Worm (Caenorhabditis elegans) whole organism, L1 larva: ENCODE results near the gene insc-1.

Experiments used
- C04F5.9 ChIP-seq: sonication (generic microtip); optimal IDR thresholded peaks from 2 replicates; lab custom pipeline; 2016; ENCODE audit warnings: missing genetic modification characterization, missing compliant biosample characterization
- C34B4.2 ChIP-seq: sonication (generic microtip); optimal IDR thresholded peaks from 2 replicates; lab custom pipeline; 2017; ENCODE audit warnings: mild to moderate bottlenecking, missing genetic modification characterization, missing compliant biosample characterization
- Y116A8C.19 ChIP-seq: sonication (generic microtip); optimal IDR thresholded peaks from 2 replicates; lab custom pipeline; 2016; ENCODE audit warnings: missing compliant biosample characterization, missing genetic modification characterization, borderline replicate concordance
- aly-2 ChIP-seq: fragments of 150-350 bp; optimal IDR thresholded peaks from 2 replicates; lab custom pipeline; 2014; ENCODE audit warnings: missing biosample characterization, missing genetic modification characterization
- blmp-1 ChIP-seq: fragments of 150-350 bp; optimal IDR thresholded peaks from 2 replicates; lab custom pipeline; 2014; ENCODE audit warnings: missing biosample characterization, missing genetic modification characterization
- ceh-90 ChIP-seq: sonication (generic microtip); optimal IDR thresholded peaks from 2 replicates; lab custom pipeline; 2016; ENCODE audit warnings: missing genetic modification characterization, missing compliant biosample characterization
- ces-1 ChIP-seq: fragments of 150-350 bp; optimal IDR thresholded peaks from 2 replicates; lab custom pipeline; 2014; ENCODE audit warnings: missing biosample characterization, missing genetic modification reagents, missing genetic modification characterization
- efl-1 ChIP-seq, 4 experiments: fragments of 150-350 bp; optimal IDR thresholded peaks in 3 of 4; peaks in 1 of 4; 1 replicate in 1 of 4; 2 replicates in 3 of 4; lab custom pipeline; 2014; ENCODE audit warnings: missing biosample characterization in 2 of 4, missing genetic modification characterization in 2 of 4, missing genetic modification reagents in 2 of 4
- efl-3 ChIP-seq: fragments of 200-800 bp; sonication (Bioruptor generic); optimal IDR thresholded peaks from 2 replicates; lab custom pipeline; 2018; ENCODE audit warnings: mild to moderate bottlenecking, missing genetic modification characterization, missing compliant biosample characterization
- egl-27 ChIP-seq, 2 experiments: fragments of 150-350 bp in 1 of 2; sonication (generic microtip); optimal IDR thresholded peaks; 3 replicates each; lab custom pipeline; 2017 to 2018; ENCODE audit warnings: missing biosample characterization in 2 of 2, missing genetic modification characterization in 2 of 2, missing genetic modification reagents in 2 of 2
- ets-5 ChIP-seq: fragments of 200-800 bp; sonication (Bioruptor generic); IDR thresholded peaks from 2 replicates; pipeline ENCODE4 v1.3.6; 2022; ENCODE audit warnings: missing genetic modification characterization, missing compliant biosample characterization
- fkh-4 ChIP-seq: sonication (generic microtip); optimal IDR thresholded peaks from 2 replicates; lab custom pipeline; 2016; ENCODE audit warnings: missing compliant biosample characterization, missing genetic modification characterization, borderline replicate concordance
- hlh-17 ChIP-seq: fragments of 200-800 bp; sonication (Bioruptor generic); optimal IDR thresholded peaks from 2 replicates; lab custom pipeline; 2018; ENCODE audit warnings: missing genetic modification characterization, mild to moderate bottlenecking, missing compliant biosample characterization, moderate library complexity, borderline replicate concordance
- hlh-4 ChIP-seq: sonication (generic microtip); optimal IDR thresholded peaks from 2 replicates; lab custom pipeline; 2016; ENCODE audit warnings: mild to moderate bottlenecking, missing genetic modification characterization, missing compliant biosample characterization
- hpl-2 ChIP-seq: fragments of 150-350 bp; optimal IDR thresholded peaks from 2 replicates; lab custom pipeline; 2014; ENCODE audit warnings: missing biosample characterization, missing genetic modification reagents, missing genetic modification characterization
- isw-1 ChIP-seq: fragments of 200-800 bp; sonication (Bioruptor generic); IDR thresholded peaks from 2 replicates; pipeline ENCODE4 v1.3.6; 2022; ENCODE audit warnings: missing genetic modification characterization, missing compliant biosample characterization
- lin-13 ChIP-seq: fragments of 150-350 bp; optimal IDR thresholded peaks from 2 replicates; lab custom pipeline; 2014; ENCODE audit warnings: missing biosample characterization, missing genetic modification reagents, missing genetic modification characterization
- lin-14 ChIP-seq: fragments of 200-800 bp; sonication (Bioruptor generic); optimal IDR thresholded peaks from 2 replicates; lab custom pipeline; 2018; ENCODE audit warnings: mild to moderate bottlenecking, missing genetic modification characterization, moderate library complexity, missing compliant biosample characterization
- lin-39 ChIP-seq: fragments of 150-350 bp; optimal IDR thresholded peaks from 2 replicates; lab custom pipeline; 2014; ENCODE audit warnings: missing biosample characterization, missing genetic modification reagents, missing genetic modification characterization
- mab-9 ChIP-seq: fragments of 200-800 bp; sonication (Bioruptor generic); IDR thresholded peaks from 2 replicates; pipeline ENCODE4 v1.3.6; 2022; ENCODE audit warnings: missing genetic modification reagents, missing genetic modification characterization, missing compliant biosample characterization
- mdl-1 ChIP-seq, 2 experiments: fragments of 150-350 bp; optimal IDR thresholded peaks; 2 replicates each; lab custom pipeline; 2014 to 2017; ENCODE audit warnings: missing biosample characterization in 2 of 2, missing genetic modification characterization in 2 of 2, inconsistent platforms in 1 of 2
- mep-1 ChIP-seq: fragments of 150-350 bp; optimal IDR thresholded peaks from 2 replicates; lab custom pipeline; 2014; ENCODE audit warnings: missing biosample characterization, missing genetic modification characterization
- nhr-11 ChIP-seq: fragments of 150-350 bp; optimal IDR thresholded peaks from 2 replicates; lab custom pipeline; 2014; ENCODE audit warnings: missing biosample characterization, missing genetic modification characterization
- nhr-19 ChIP-seq: fragments of 200-800 bp; sonication (Bioruptor generic); conservative IDR thresholded peaks from 2 replicates; pipeline ENCODE4 v1.3.6; 2022; ENCODE audit warnings: missing genetic modification characterization, missing compliant biosample characterization
- nhr-28 ChIP-seq: fragments of 150-350 bp; optimal IDR thresholded peaks from 2 replicates; lab custom pipeline; 2014; ENCODE audit warnings: missing biosample characterization, missing genetic modification characterization
- nhr-47 ChIP-seq: sonication (generic microtip); optimal IDR thresholded peaks from 2 replicates; lab custom pipeline; 2016; ENCODE audit warnings: mild to moderate bottlenecking, missing genetic modification characterization, moderate library complexity, missing compliant biosample characterization
- nhr-76 ChIP-seq: sonication (generic microtip); optimal IDR thresholded peaks from 2 replicates; lab custom pipeline; 2017; ENCODE audit warnings: missing biosample characterization, missing genetic modification characterization
- nhr-84 ChIP-seq: sonication (generic microtip); optimal IDR thresholded peaks from 2 replicates; lab custom pipeline; 2017; ENCODE audit warnings: missing biosample characterization, missing genetic modification characterization
- nhr-85 ChIP-seq: sonication (generic microtip); peaks from one replicate; lab custom pipeline; 2016; ENCODE audit warnings: missing genetic modification characterization, inconsistent platforms, missing compliant biosample characterization
- pag-3 ChIP-seq: sonication (generic microtip); optimal IDR thresholded peaks from 2 replicates; lab custom pipeline; 2017; ENCODE audit warnings: missing genetic modification characterization, mild to moderate bottlenecking, missing compliant biosample characterization, antibody characterized with exemption, borderline replicate concordance; ENCODE audit not compliant: insufficient read depth
- pax-3 ChIP-seq: fragments of 200-800 bp; sonication (Bioruptor generic); optimal IDR thresholded peaks from 2 replicates; lab custom pipeline; 2018; ENCODE audit warnings: mild to moderate bottlenecking, missing genetic modification characterization, moderate library complexity, missing compliant biosample characterization
- pqm-1 ChIP-seq: sonication (generic microtip); optimal IDR thresholded peaks from 3 replicates; lab custom pipeline; 2017; ENCODE audit warnings: missing biosample characterization, missing genetic modification characterization
- skn-1 ChIP-seq: fragments of 150-350 bp; optimal IDR thresholded peaks from 2 replicates; lab custom pipeline; 2014; ENCODE audit warnings: missing biosample characterization, missing genetic modification characterization
- sup-37 ChIP-seq: fragments of 200-800 bp; sonication (Bioruptor generic); optimal IDR thresholded peaks from 2 replicates; lab custom pipeline; 2018; ENCODE audit warnings: mild to moderate bottlenecking, missing genetic modification characterization, missing compliant biosample characterization
- swsn-7 ChIP-seq: sonication (generic microtip); optimal IDR thresholded peaks from 2 replicates; lab custom pipeline; 2016; ENCODE audit warnings: missing genetic modification characterization, missing compliant biosample characterization
- unc-130 ChIP-seq: fragments of 150-350 bp; optimal IDR thresholded peaks from 2 replicates; lab custom pipeline; 2017; ENCODE audit warnings: missing biosample characterization, missing genetic modification characterization, inconsistent platforms
- unc-62 ChIP-seq: fragments of 150-350 bp; optimal IDR thresholded peaks from 2 replicates; lab custom pipeline; 2014; ENCODE audit warnings: missing biosample characterization, missing genetic modification reagents, missing genetic modification characterization
- unc-86 ChIP-seq: sonication (generic microtip); optimal IDR thresholded peaks from 2 replicates; lab custom pipeline; 2016; ENCODE audit warnings: missing genetic modification characterization, missing compliant biosample characterization
- zip-4 ChIP-seq: fragments of 200-800 bp; sonication (Bioruptor generic); optimal IDR thresholded peaks from 2 replicates; lab custom pipeline; 2018; ENCODE audit warnings: mild to moderate bottlenecking, missing genetic modification characterization, moderate library complexity, missing compliant biosample characterization

Gene insc-1

ce11 chrII:7381142-7381611, 22.5 kb downstream of the insc-1 start, which contains the start of gene C07D10.5:
C07D10.5 (plus strand) TSS chrII:7381561.
- no peak for TF ChIP-seq efl-1 (optimal IDR thresholded peaks at IDR 0.05; lab: Kevin White, UChicago)
- no peak for TF ChIP-seq efl-1 (GFP tag; optimal IDR thresholded peaks at IDR 0.05 in 1 of 2; lab: Kevin White, UChicago)
- TF ChIP-seq hlh-17 (GFP tag; lab: Kevin White, UChicago): no peak
- no peak for TF ChIP-seq mab-9 (GFP tag; lab: Robert Waterston, UW)
- no peak for TF ChIP-seq sup-37 (GFP tag; lab: Kevin White, UChicago)
- no peak for TF ChIP-seq hpl-2 (GFP tag; lab: Kevin White, UChicago)
- no peak for TF ChIP-seq fkh-4 (tag; lab: Kevin White, UChicago)
- no peak for TF ChIP-seq ceh-90 (tag; lab: Kevin White, UChicago)
- no peak for TF ChIP-seq skn-1 (tag; lab: Kevin White, UChicago)
- TF ChIP-seq Y116A8C.19 (tag; lab: Kevin White, UChicago): no peak
- TF ChIP-seq efl-3 (GFP tag; lab: Kevin White, UChicago): no peak
- TF ChIP-seq pqm-1: no peak
- no peak for TF ChIP-seq nhr-11 (tag; lab: Kevin White, UChicago)
- TF ChIP-seq ets-5 (GFP tag; lab: Robert Waterston, UW): no peak
- TF ChIP-seq ces-1 (GFP tag; lab: Kevin White, UChicago): no peak

DNA sequence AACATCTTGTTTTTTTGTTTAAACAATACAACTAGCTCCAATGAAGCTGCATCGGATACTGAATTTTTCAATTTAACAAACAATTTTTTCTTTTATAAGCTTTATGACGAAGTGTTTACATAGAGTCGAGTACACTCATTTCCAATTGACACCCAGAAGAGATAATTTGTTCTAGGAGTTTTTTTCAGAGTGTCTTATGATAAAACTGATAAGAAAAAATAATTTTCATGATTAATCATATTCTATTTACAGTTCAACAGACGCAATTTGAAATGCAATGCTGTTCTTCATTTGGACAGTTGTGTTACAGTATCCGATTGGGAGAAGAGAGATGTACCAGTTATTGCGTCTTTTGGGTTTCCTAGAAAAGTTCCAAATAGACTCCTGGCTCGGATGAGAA, 23.3 kb downstream of the insc-1 start:
- TF ChIP-seq C34B4.2: no peak
- TF ChIP-seq fkh-4 (tag; lab: Kevin White, UChicago): no peak
- TF ChIP-seq lin-14 (GFP tag; lab: Kevin White, UChicago): no peak
- TF ChIP-seq unc-86 (tag; lab: Kevin White, UChicago): no peak
- no peak for TF ChIP-seq pag-3 (tag; lab: Kevin White, UChicago)
- TF ChIP-seq nhr-19 (GFP tag; lab: Robert Waterston, UW): no peak
- no peak for TF ChIP-seq isw-1 (GFP tag; lab: Robert Waterston, UW)
- TF ChIP-seq unc-62: no peak
- no peak for TF ChIP-seq nhr-76 (tag; lab: Kevin White, UChicago)
- no peak for TF ChIP-seq zip-4 (GFP tag; lab: Kevin White, UChicago)
- no peak for TF ChIP-seq hlh-4
- TF ChIP-seq pax-3: no peak

DNA sequence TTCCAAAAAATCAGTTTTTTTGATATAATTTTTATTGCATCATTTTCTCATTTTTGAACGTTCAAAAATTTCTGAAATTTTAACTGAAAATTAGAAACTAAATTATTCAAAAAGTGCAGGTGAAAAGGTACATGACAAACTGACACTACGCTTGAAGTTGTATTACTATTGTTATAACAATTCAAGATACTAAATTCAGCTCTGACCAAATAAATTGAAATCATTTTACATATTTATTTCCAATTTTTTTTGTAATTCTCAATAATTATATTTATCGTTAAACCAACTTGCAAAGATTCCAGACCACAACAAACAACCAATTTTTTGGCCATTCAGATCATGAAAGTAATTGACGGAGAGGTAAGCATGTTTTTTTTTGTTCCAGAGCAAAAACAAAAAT, 26.7 kb downstream of the insc-1 start, which contains the start of gene sre-3:
Gene sre-3 (plus strand): TSS at position 301 of the 400 bp plus-strand sequence.
- TF ChIP-seq hlh-4: no peak
- TF ChIP-seq ets-5 (GFP tag; lab: Robert Waterston, UW): no peak
- no peak for TF ChIP-seq egl-27 (tag; optimal IDR thresholded peaks at IDR 0.05; lab: Kevin White, UChicago)
- TF ChIP-seq mdl-1 (tag; optimal IDR thresholded peaks at IDR 0.05; lab: Kevin White, UChicago): no peak
- TF ChIP-seq mep-1 (tag; lab: Kevin White, UChicago): no peak
- no peak for TF ChIP-seq nhr-47 (tag; lab: Kevin White, UChicago)
- no peak for TF ChIP-seq lin-39 (tag; lab: Kevin White, UChicago)
- TF ChIP-seq aly-2 (tag; lab: Kevin White, UChicago): no peak
- TF ChIP-seq lin-13 (GFP tag; lab: Kevin White, UChicago): no peak
- TF ChIP-seq C04F5.9 (tag; lab: Kevin White, UChicago): no peak
- TF ChIP-seq skn-1 (tag; lab: Kevin White, UChicago): no peak
- TF ChIP-seq swsn-7 (tag; lab: Kevin White, UChicago): no peak
- no peak for TF ChIP-seq pqm-1
- TF ChIP-seq unc-130 (tag; lab: Kevin White, UChicago): no peak

- TF ChIP-seq lin-14 (GFP tag; lab: Kevin White, UChicago) (peak; percentile 5), blmp-1 (no peak), nhr-84 (tag; lab: Kevin White, UChicago) (no peak), nhr-28 (tag; lab: Kevin White, UChicago) (no peak), nhr-85 (tag; lab: Kevin White, UChicago) (peak; percentile 37)
Observed at ce11 chrII:7390335-7390734, 31.6 kb downstream of the insc-1 start.
